Fruit fly (Drosophila melanogaster) whole organism, pupa: ENCODE results near the gene ida.

Source experiments
- CG13204 ChIP-seq: fragments of 200-800 bp; sonication (Bioruptor generic); optimal IDR thresholded peaks from 2 replicates; lab custom pipeline; 2018; ENCODE audit warnings: missing biosample characterization, mild to moderate bottlenecking, missing genetic modification characterization, moderate library complexity
- CG15710 ChIP-seq: fragments of 200-800 bp; sonication (Bioruptor generic); optimal IDR thresholded peaks from 2 replicates; lab custom pipeline; 2018; ENCODE audit warnings: missing biosample characterization, mild to moderate bottlenecking, missing genetic modification characterization, moderate library complexity
- CG32121 ChIP-seq: fragments of 200-800 bp; sonication (Bioruptor generic); IDR thresholded peaks from 2 replicates; pipeline ENCODE4 v1.3.6; 2022; ENCODE audit warnings: missing biosample characterization, missing genetic modification characterization
- Pif1B ChIP-seq: fragments of 200-800 bp; sonication (Bioruptor generic); optimal IDR thresholded peaks from 3 replicates; lab custom pipeline; 2016; ENCODE audit warnings: missing biosample characterization, missing genetic modification characterization
- fd96Ca ChIP-seq: fragments of 200-800 bp; sonication (Bioruptor generic); IDR thresholded peaks from 3 replicates; pipeline ENCODE4 v1.3.6; 2022; ENCODE audit warnings: missing biosample characterization, missing genetic modification characterization
- gl ChIP-seq: fragments of 200-800 bp; sonication (Bioruptor generic); optimal IDR thresholded peaks from 2 replicates; lab custom pipeline; 2018; ENCODE audit warnings: missing biosample characterization, mild to moderate bottlenecking, missing genetic modification characterization
- rn ChIP-seq: fragments of 200-800 bp; sonication (Bioruptor generic); IDR thresholded peaks from 2 replicates; pipeline ENCODE4 v1.3.6; 2022; ENCODE audit warnings: missing biosample characterization, missing genetic modification characterization

- TF ChIP-seq Pif1B (GFP tag; lab: Kevin White, UChicago) (no peak), fd96Ca (GFP tag; lab: Robert Waterston, UW) (no peak), CG32121 (no peak), rn (GFP tag; lab: Robert Waterston, UW) (no peak), CG15710 (tag; lab: Kevin White, UChicago) (no peak), CG13204 (GFP tag; lab: Kevin White, UChicago) (no peak), gl (no peak)
Observed at dm6 chr3L:3926191-3926765, 21.1 kb downstream of the ida start.
